Worm (Caenorhabditis elegans): Measurements from ENCODE around the gene ZK1128.3.

DNA sequence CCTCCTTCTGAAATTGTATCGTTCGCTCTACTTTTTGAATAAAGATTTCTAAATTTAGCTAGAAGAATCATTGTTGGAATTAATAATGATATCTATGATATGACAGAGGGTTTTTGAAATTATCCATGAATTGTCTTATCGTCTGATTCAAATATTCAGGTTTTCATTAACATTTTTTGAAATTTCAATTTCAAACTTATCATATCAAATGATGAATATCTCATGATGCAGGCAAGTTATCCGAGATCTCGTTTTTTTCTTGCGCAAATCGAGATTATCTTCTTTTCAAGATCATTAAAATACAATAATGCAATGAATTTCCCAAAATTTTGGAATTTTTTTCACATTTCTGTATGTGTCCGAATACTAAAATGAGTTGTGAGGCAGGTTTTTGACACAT is 20.7 kb downstream of the ZK1128.3 start, which contains the start of gene spop-1:
- TF ChIP-seq F22D6.2 (tag; optimal IDR thresholded peaks at IDR 0.05) (no peak), egl-44 (GFP tag; IDR thresholded peaks at IDR 0.05) (no peak), T26A5.8 (tag; optimal IDR thresholded peaks at IDR 0.05) (no peak), ama-1 (optimal IDR thresholded peaks at IDR 0.05) (no peak), ama-1 (GFP tag; optimal IDR thresholded peaks at IDR 0.05) (no peak)
